Fruit fly (Drosophila melanogaster) whole organism, wandering third instar larva: Measurements from ENCODE around the gene Wdr92.

ENCODE experiments used
- CG9705 ChIP-seq: fragments of 200-800 bp; sonication (Bioruptor generic); optimal IDR thresholded peaks from 2 replicates; lab custom pipeline; 2018; ENCODE audit warnings: missing biosample characterization, mild to moderate bottlenecking, missing genetic modification characterization
- CrebA ChIP-seq: fragments of 200-800 bp; sonication (Bioruptor generic); optimal IDR thresholded peaks from 2 replicates; lab custom pipeline; 2016; ENCODE audit warnings: missing biosample characterization, mild to moderate bottlenecking, missing genetic modification characterization, borderline replicate concordance
- Hr83 ChIP-seq: fragments of 200-300 bp; sonication (Bioruptor generic); optimal IDR thresholded peaks from 2 replicates; lab custom pipeline; 2016; ENCODE audit warnings: missing biosample characterization, mild to moderate bottlenecking, missing genetic modification characterization, moderate library complexity; ENCODE audit not compliant: poor library complexity, severe bottlenecking
- N ChIP-seq: fragments of >200 bp; optimal IDR thresholded peaks from 2 replicates; lab custom pipeline; 2018; ENCODE audit warnings: missing biosample characterization, missing external identifiers, missing genetic modification characterization
- Sp1 ChIP-seq: fragments of 200-800 bp; sonication (Bioruptor generic); optimal IDR thresholded peaks from 3 replicates; lab custom pipeline; 2019; ENCODE audit warnings: missing biosample characterization, mild to moderate bottlenecking, missing genetic modification characterization, moderate library complexity
- br ChIP-seq: fragments of 200-800 bp; sonication (Bioruptor generic); optimal IDR thresholded peaks from 2 replicates; lab custom pipeline; 2016; ENCODE audit warnings: missing biosample characterization, missing genetic modification characterization
- dsf ChIP-seq: sonication (Bioruptor generic); optimal IDR thresholded peaks from 2 replicates; lab custom pipeline; 2016; ENCODE audit warnings: missing biosample characterization, missing genetic modification characterization, borderline replicate concordance
- foxo ChIP-seq, 2 experiments: fragments of 200-800 bp; sonication (Bioruptor generic); optimal IDR thresholded peaks; 2 replicates in 1 of 2; 3 replicates in 1 of 2; lab custom pipeline; 2016 to 2017; ENCODE audit warnings: missing biosample characterization in 2 of 2, missing genetic modification characterization in 2 of 2
- fru ChIP-seq: fragments of 200-800 bp; sonication (Bioruptor generic); optimal IDR thresholded peaks from 3 replicates; lab custom pipeline; 2016; ENCODE audit warnings: missing biosample characterization, mild to moderate bottlenecking, missing genetic modification characterization
- h ChIP-seq: fragments of 200-800 bp; sonication (Bioruptor generic); optimal IDR thresholded peaks from 3 replicates; lab custom pipeline; 2016; ENCODE audit warnings: missing biosample characterization, mild to moderate bottlenecking, missing genetic modification characterization
- sage ChIP-seq: fragments of 200-800 bp; sonication (Bioruptor generic); optimal IDR thresholded peaks from 2 replicates; lab custom pipeline; 2016; ENCODE audit warnings: missing biosample characterization, mild to moderate bottlenecking, missing genetic modification characterization

DNA sequence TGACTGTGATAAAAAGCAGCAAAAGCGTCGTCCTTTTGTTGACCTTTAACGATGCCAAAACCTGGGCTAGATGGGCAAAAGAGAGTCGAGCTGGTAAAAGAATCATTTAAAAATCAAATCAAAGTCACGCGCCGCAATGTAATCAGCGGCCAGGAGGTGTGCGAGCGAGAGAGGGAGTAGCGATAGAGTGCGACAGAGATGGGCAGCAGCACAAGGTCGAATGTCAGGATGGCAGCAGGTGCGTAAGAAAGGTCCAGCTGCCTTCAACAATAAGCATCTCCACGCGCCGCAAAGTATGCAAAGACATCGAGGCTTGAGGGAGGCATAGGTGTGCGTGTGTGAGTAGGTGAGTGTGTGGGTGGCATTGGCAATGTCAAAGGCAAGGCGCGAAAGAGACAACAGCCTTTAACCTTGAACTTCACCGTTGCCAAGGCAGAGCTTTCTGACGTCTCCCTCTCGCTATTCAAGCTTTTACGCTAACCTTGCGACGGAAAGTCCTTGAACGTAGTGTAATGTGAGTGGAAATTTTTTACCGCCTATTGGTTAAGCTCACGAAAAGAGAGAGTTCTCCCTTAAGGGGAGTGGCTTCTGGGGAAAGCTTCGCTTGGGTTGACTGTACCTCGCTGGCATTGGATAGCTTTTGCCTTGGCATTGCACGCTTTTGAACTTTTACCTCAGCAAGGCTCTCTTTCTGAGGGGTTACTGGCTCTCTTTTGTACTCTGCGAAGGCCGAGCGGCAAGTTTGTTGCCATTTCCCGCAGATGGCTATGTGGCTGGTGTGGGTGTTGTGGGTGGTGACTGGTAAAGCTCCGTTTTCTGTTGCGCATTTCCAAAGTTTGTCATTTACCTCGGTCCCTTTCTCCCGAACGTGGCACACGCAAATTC is 22.0 kb downstream of the Wdr92 start:
- TF ChIP-seq dsf (GFP tag; lab: Kevin White, UChicago) (no peak), fru (GFP tag; lab: Kevin White, UChicago) (no peak), sage (GFP tag; lab: Kevin White, UChicago) (no peak), h (GFP tag; lab: Kevin White, UChicago) (no peak), CG9705 (GFP tag; lab: Kevin White, UChicago) (no peak), br (GFP tag; lab: Kevin White, UChicago) (no peak), Sp1 (no peak), CrebA (GFP tag; lab: Kevin White, UChicago) (no peak), foxo (GFP tag; optimal IDR thresholded peaks at IDR 0.05; lab: Kevin White, UChicago) (no peak), N (no peak), Hr83 (GFP tag; lab: Kevin White, UChicago) (no peak)
